Worm (Caenorhabditis elegans): Measurements from ENCODE around the gene srt-67.
A peak's percentile ranks its signal among the peaks of the same experiment; 100 is the strongest.

The srt-67 gene

DNA sequence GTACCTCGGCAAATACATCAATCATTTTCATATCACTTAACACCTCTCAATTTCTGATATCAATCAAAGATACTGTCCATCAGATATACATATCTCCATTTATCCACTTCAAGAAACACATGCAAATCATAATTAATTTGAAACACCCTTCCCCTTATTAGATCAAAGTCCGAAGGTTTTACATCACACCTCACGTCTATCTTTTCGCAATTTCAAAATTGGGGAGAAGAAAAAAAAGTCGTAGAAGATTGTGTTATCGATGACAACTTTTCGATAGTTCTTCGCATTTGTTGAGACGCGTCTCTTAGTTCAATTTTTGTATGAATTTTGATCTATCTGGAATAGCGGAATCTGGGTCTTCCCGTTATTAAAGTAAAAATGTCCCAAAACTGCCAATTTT lies 16.0 kb upstream of the srt-67 start:
- peak; percentile 31 for TF ChIP-seq dve-1 (tag; optimal IDR thresholded peaks at IDR 0.05; ENCODE audit: insufficient read depth)
- TF ChIP-seq spr-3 (GFP tag; optimal IDR thresholded peaks at IDR 0.05): no peak
- TF ChIP-seq lir-3 (tag; optimal IDR thresholded peaks at IDR 0.05): no peak
- TF ChIP-seq unc-62 (GFP tag; optimal IDR thresholded peaks at IDR 0.05 in 1 of 2): peak in 1 of 2 experiments; percentile 44
- no peak for TF ChIP-seq unc-62 (tag; optimal IDR thresholded peaks at IDR 0.05)
- no peak for TF ChIP-seq lsy-2 (tag; optimal IDR thresholded peaks at IDR 0.05)

ce11 chrV:5272619-5273074 lies 15.4 kb upstream of the srt-67 start:
- no peak for TF ChIP-seq aly-2 (tag; optimal IDR thresholded peaks at IDR 0.05)
- TF ChIP-seq F44E2.7 (GFP tag; IDR thresholded peaks at IDR 0.05): no peak
- no peak for TF ChIP-seq spr-1 (tag; optimal IDR thresholded peaks at IDR 0.05)
- TF ChIP-seq ceh-82 (tag; optimal IDR thresholded peaks at IDR 0.05): no peak
- TF ChIP-seq lin-15B (tag; optimal IDR thresholded peaks at IDR 0.05): no peak
- no peak for TF ChIP-seq nhr-41 (GFP tag; IDR thresholded peaks at IDR 0.05)
- peak; percentile 60 for TF ChIP-seq nhr-48 (tag; optimal IDR thresholded peaks at IDR 0.05)
- no peak for TF ChIP-seq set-16 (GFP tag; IDR thresholded peaks at IDR 0.05)
- TF ChIP-seq hlh-30 (tag; optimal IDR thresholded peaks at IDR 0.05; ENCODE audit: insufficient read depth): peak; percentile 15
- peak; percentile 81 for TF ChIP-seq mxl-3 (GFP tag; optimal IDR thresholded peaks at IDR 0.05)
- no peak for TF ChIP-seq daf-16 (GFP tag; optimal IDR thresholded peaks at IDR 0.05)
- peak; percentile 52 for TF ChIP-seq daf-16 (tag; optimal IDR thresholded peaks at IDR 0.05)
- peak; percentile 48 for TF ChIP-seq nhr-28 (tag; optimal IDR thresholded peaks at IDR 0.05)
- no peak for TF ChIP-seq daf-8 (GFP tag; IDR thresholded peaks at IDR 0.05)
- 0 out of 2 replicates have a peak, but pooled peaks have one; percentile 17 for TF ChIP-seq hmg-1.1 (GFP tag; IDR thresholded peaks at IDR 0.05)
- TF ChIP-seq ZK337.2 (GFP tag; IDR thresholded peaks at IDR 0.05): no peak
- TF ChIP-seq hlh-11 (tag; optimal IDR thresholded peaks at IDR 0.05): peak; percentile 70
- TF ChIP-seq egl-43 (GFP tag; IDR thresholded peaks at IDR 0.05): peak; percentile 15; the same call in 1 of the 2 replicates
- TF ChIP-seq dmd-6 (GFP tag; IDR thresholded peaks at IDR 0.05): peak; percentile 46; the same call in 1 of the 2 replicates
- TF ChIP-seq nhr-102 (tag; optimal IDR thresholded peaks at IDR 0.05): peak; percentile 17
- TF ChIP-seq aha-1 (tag): peak; percentile 39
- TF ChIP-seq ceh-32 (tag; optimal IDR thresholded peaks at IDR 0.05; ENCODE audit: poor library complexity): no peak

DNA sequence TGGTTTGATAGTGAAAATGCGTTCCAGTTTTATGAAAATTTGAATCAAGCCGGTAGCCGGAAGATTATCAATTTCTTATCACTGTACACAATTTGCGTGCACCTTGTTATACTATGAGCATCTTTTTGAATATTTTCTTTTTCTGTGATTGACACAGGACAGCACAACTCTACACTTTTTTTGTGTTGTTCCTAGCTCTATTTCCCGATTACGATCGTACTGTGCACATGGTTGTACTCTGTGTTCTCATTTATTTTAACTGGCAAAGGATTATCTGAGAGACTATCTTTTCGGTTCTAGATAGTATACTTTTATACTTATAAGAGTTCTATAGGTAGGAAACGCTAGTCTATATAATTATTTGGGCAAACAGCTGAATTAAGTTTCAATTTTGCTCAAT lies 14.8 kb upstream of the srt-67 start:
- peak; percentile 53 for TF ChIP-seq dmd-6 (GFP tag; IDR thresholded peaks at IDR 0.05)
- no peak for TF ChIP-seq ceh-62 (tag; optimal IDR thresholded peaks at IDR 0.05)
- no peak for TF ChIP-seq F49E8.2 (tag; optimal IDR thresholded peaks at IDR 0.05; ENCODE audit: borderline replicate concordance)
- TF ChIP-seq aha-1 (tag): no peak
- TF ChIP-seq ztf-11 (tag; optimal IDR thresholded peaks at IDR 0.05): no peak
- 0 out of 2 replicates have a peak, but pooled peaks have one; percentile 7 for TF ChIP-seq lin-38 (GFP tag; IDR thresholded peaks at IDR 0.05)
- TF ChIP-seq unc-62 (GFP tag; optimal IDR thresholded peaks at IDR 0.05 in 1 of 2): no peak
- TF ChIP-seq unc-62 (tag; optimal IDR thresholded peaks at IDR 0.05): no peak
- TF ChIP-seq R02D3.7 (tag; optimal IDR thresholded peaks at IDR 0.05): no peak
- TF ChIP-seq nhr-28 (tag; optimal IDR thresholded peaks at IDR 0.05): peak; percentile 7
- no peak for TF ChIP-seq ceh-44 (GFP tag; IDR thresholded peaks at IDR 0.05)
- TF ChIP-seq ceh-82 (tag; optimal IDR thresholded peaks at IDR 0.05): no peak
- no peak for TF ChIP-seq ceh-28 (tag; optimal IDR thresholded peaks at IDR 0.05)
- no peak for TF ChIP-seq D1046.2 (GFP tag; IDR thresholded peaks at IDR 0.05)
- no peak for TF ChIP-seq F44E2.7 (GFP tag; IDR thresholded peaks at IDR 0.05)
- TF ChIP-seq unc-130 (GFP tag; optimal IDR thresholded peaks at IDR 0.05): no peak
- no peak for TF ChIP-seq mdt-29 (GFP tag; IDR thresholded peaks at IDR 0.05)
- TF ChIP-seq ztf-7 (tag; optimal IDR thresholded peaks at IDR 0.05): no peak
- no peak for TF ChIP-seq gei-8 (GFP tag; optimal IDR thresholded peaks at IDR 0.05)
- TF ChIP-seq duxl-1 (tag; optimal IDR thresholded peaks at IDR 0.05; ENCODE audit: poor library complexity): no peak
- no peak for TF ChIP-seq daf-16 (GFP tag; optimal IDR thresholded peaks at IDR 0.05)
- peak; percentile 51 for TF ChIP-seq daf-16 (tag; optimal IDR thresholded peaks at IDR 0.05)
- no peak for TF ChIP-seq ctbp-1 (GFP tag; IDR thresholded peaks at IDR 0.05)
- no peak for TF ChIP-seq lim-7 (GFP tag; IDR thresholded peaks at IDR 0.05)
- TF ChIP-seq zfp-3 (GFP tag; conservative IDR thresholded peaks at IDR 0.05): no peak
- TF ChIP-seq set-16 (GFP tag; IDR thresholded peaks at IDR 0.05): no peak
- TF ChIP-seq mes-2 (tag; optimal IDR thresholded peaks at IDR 0.05; ENCODE audit: poor library complexity, severe bottlenecking): no peak
- TF ChIP-seq sdz-12 (GFP tag; optimal IDR thresholded peaks at IDR 0.05): no peak
- no peak for TF ChIP-seq nhr-25 (tag; optimal IDR thresholded peaks at IDR 0.05; ENCODE audit: borderline replicate concordance, insufficient read depth)

Data from whole organism, L4 larva.